Fruit fly (Drosophila melanogaster): Measurements from ENCODE around the gene RpS12.

dm6 chr3L:13066220-13066619 lies 43.1 kb downstream of the RpS12 start:
- TF ChIP-seq Myc (optimal IDR thresholded peaks at IDR 0.05) (no peak), Jra (GFP tag; optimal IDR thresholded peaks at IDR 0.05) (no peak), h (GFP tag; optimal IDR thresholded peaks at IDR 0.05) (no peak), OdsH (GFP tag; optimal IDR thresholded peaks at IDR 0.05) (no peak), pan (optimal IDR thresholded peaks at IDR 0.05) (no peak), Rel (GFP tag; optimal IDR thresholded peaks at IDR 0.05) (no peak), Rel (tag; optimal IDR thresholded peaks at IDR 0.05) (no peak), dsf (GFP tag; optimal IDR thresholded peaks at IDR 0.05; ENCODE audit: borderline replicate concordance) (no peak), Hr78 (GFP tag; optimal IDR thresholded peaks at IDR 0.05) (no peak), sv (GFP tag; optimal IDR thresholded peaks at IDR 0.05) (no peak), lola (GFP tag; optimal IDR thresholded peaks at IDR 0.05) (no peak), Hnf4 (GFP tag; optimal IDR thresholded peaks at IDR 0.05) (no peak), br (GFP tag; optimal IDR thresholded peaks at IDR 0.05) (no peak), Mio (GFP tag; optimal IDR thresholded peaks at IDR 0.05) (no peak), CrebA (GFP tag; optimal IDR thresholded peaks at IDR 0.05; ENCODE audit: borderline replicate concordance) (no peak)

All from whole organism, wandering third instar larva.